Fruit fly (Drosophila melanogaster) whole organism: ENCODE measurements around the gene CG8927.

ENCODE experiments used
- CG8478 ChIP-seq: fragments of >200 bp; optimal IDR thresholded peaks from 2 replicates; lab custom pipeline; 2018; ENCODE audit warnings: inconsistent platforms
- Dll ChIP-seq: fragments of >200 bp; optimal IDR thresholded peaks from 2 replicates; lab custom pipeline; 2017
- EcR ChIP-seq, 2 experiments: fragments of >200 bp; optimal IDR thresholded peaks; 2 replicates each; lab custom pipeline; 2017; ENCODE audit warnings: missing biosample characterization in 2 of 2, missing genetic modification characterization in 2 of 2, missing genetic modification reagents in 2 of 2
- pan ChIP-seq: fragments of >200 bp; optimal IDR thresholded peaks from 2 replicates; lab custom pipeline; 2017
- psq ChIP-seq: fragments of >200 bp; optimal IDR thresholded peaks from 2 replicates; lab custom pipeline; 2017
- usp ChIP-seq: fragments of >200 bp; optimal IDR thresholded peaks from 2 replicates; lab custom pipeline; 2017; ENCODE audit warnings: missing biosample characterization, missing genetic modification characterization, mixed read lengths

DNA sequence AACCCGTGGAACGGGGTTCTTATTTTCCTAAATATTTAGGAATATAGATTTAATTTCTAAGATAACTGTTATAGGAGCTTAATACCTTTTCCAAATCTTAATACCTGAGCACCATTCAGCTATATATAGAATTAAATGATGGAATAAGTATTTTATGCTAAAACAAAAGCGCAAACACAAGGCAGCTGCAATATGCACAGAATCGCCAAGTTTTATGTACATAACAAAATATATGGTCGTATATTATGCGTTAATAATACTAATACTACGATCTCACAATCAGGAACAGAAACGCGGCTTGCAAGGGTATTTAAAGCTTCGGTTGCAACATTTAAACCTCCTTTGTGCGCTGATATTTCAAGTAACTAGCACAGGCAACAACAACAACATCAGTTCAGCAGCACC lies 53.9 kb downstream of the CG8927 start:
- TF ChIP-seq Dll = no peak
- no peak for TF ChIP-seq psq (lab: Kevin White, UChicago)
- no peak for TF ChIP-seq EcR (GFP tag; optimal IDR thresholded peaks at IDR 0.05; lab: Kevin White, UChicago)
- TF ChIP-seq pan (lab: Kevin White, UChicago) = no peak
- no peak for TF ChIP-seq CG8478
- no peak for TF ChIP-seq usp (GFP tag; lab: Kevin White, UChicago)
